Fruit fly (Drosophila melanogaster) whole organism, prepupa: ENCODE data around the gene Myo61F.

Experiments
- Blimp-1 ChIP-seq: fragments of 200-800 bp; sonication (Bioruptor generic); optimal IDR thresholded peaks from 3 replicates; lab custom pipeline; 2017; ENCODE audit warnings: missing biosample characterization, missing genetic modification characterization, mild to moderate bottlenecking, moderate library complexity, missing genetic modification reagents
- CG10631 ChIP-seq: fragments of 200-800 bp; sonication (Bioruptor generic); optimal IDR thresholded peaks from 2 replicates; lab custom pipeline; 2016; ENCODE audit warnings: missing biosample characterization, missing genetic modification characterization
- CG11294 ChIP-seq: fragments of 200-800 bp; sonication (Bioruptor generic); IDR thresholded peaks from 2 replicates; pipeline ENCODE4 v1.3.6; 2022; ENCODE audit warnings: missing biosample characterization, missing genetic modification characterization
- CG11762 ChIP-seq: fragments of 200-800 bp; sonication (Bioruptor generic); optimal IDR thresholded peaks from 3 replicates; lab custom pipeline; 2016; ENCODE audit warnings: missing biosample characterization, missing genetic modification characterization; ENCODE audit not compliant: insufficient read depth
- CG15336 ChIP-seq: fragments of 200-800 bp; sonication (Bioruptor generic); IDR thresholded peaks from 2 replicates; pipeline ENCODE4 v1.3.6; 2022; ENCODE audit warnings: missing biosample characterization, missing genetic modification characterization
- CG1621 ChIP-seq: fragments of 200-800 bp; sonication (Bioruptor generic); optimal IDR thresholded peaks from 3 replicates; lab custom pipeline; 2018; ENCODE audit warnings: missing biosample characterization, mild to moderate bottlenecking, missing genetic modification characterization
- CG16779 ChIP-seq: fragments of 200-800 bp; sonication (Bioruptor generic); optimal IDR thresholded peaks from 3 replicates; lab custom pipeline; 2017; ENCODE audit warnings: missing biosample characterization, mild to moderate bottlenecking, missing genetic modification characterization
- CG3032 ChIP-seq: fragments of 200-800 bp; optimal IDR thresholded peaks from 2 replicates; lab custom pipeline; 2019; ENCODE audit warnings: missing biosample characterization, mild to moderate bottlenecking, missing genetic modification characterization, moderate library complexity
- CG31627 ChIP-seq: fragments of 200-800 bp; sonication (Bioruptor generic); optimal IDR thresholded peaks from 3 replicates; lab custom pipeline; 2016; ENCODE audit warnings: missing biosample characterization, missing genetic modification characterization
- CG32006 ChIP-seq: fragments of 200-800 bp; sonication (Bioruptor generic); optimal IDR thresholded peaks from 3 replicates; lab custom pipeline; 2017; ENCODE audit warnings: missing biosample characterization, mild to moderate bottlenecking, missing genetic modification characterization
- CG34406 ChIP-seq: fragments of 200-800 bp; sonication (Bioruptor generic); optimal IDR thresholded peaks from 3 replicates; lab custom pipeline; 2016; ENCODE audit warnings: missing biosample characterization, missing genetic modification characterization
- CG3919 ChIP-seq: fragments of 200-800 bp; sonication (Bioruptor generic); optimal IDR thresholded peaks from 3 replicates; lab custom pipeline; 2016; ENCODE audit warnings: missing biosample characterization, missing genetic modification characterization
- CG4318 ChIP-seq: fragments of 200-800 bp; sonication (Bioruptor generic); optimal IDR thresholded peaks from 3 replicates; lab custom pipeline; 2017; ENCODE audit warnings: missing biosample characterization, mild to moderate bottlenecking, missing genetic modification characterization
- CG6163 ChIP-seq: fragments of 200-800 bp; sonication (Bioruptor generic); IDR thresholded peaks from 3 replicates; pipeline ENCODE4 v1.3.6; 2022; ENCODE audit warnings: missing biosample characterization, missing genetic modification characterization
- CG6276 ChIP-seq: fragments of 200-800 bp; sonication (Bioruptor generic); optimal IDR thresholded peaks from 2 replicates; lab custom pipeline; 2017; ENCODE audit warnings: missing biosample characterization, mild to moderate bottlenecking, missing genetic modification characterization
- CG6792 ChIP-seq: fragments of 200-800 bp; sonication (Bioruptor generic); optimal IDR thresholded peaks from 3 replicates; lab custom pipeline; 2016; ENCODE audit warnings: missing biosample characterization, missing genetic modification characterization
- CG7368 ChIP-seq: fragments of 200-800 bp; sonication (Bioruptor generic); optimal IDR thresholded peaks from 3 replicates; lab custom pipeline; 2016; ENCODE audit warnings: missing biosample characterization, missing genetic modification characterization
- CG8119 ChIP-seq: fragments of 200-800 bp; sonication (Bioruptor generic); IDR thresholded peaks from 3 replicates; pipeline ENCODE4 v1.3.6; 2022; ENCODE audit warnings: missing biosample characterization, missing genetic modification characterization
- CG8632 ChIP-seq: fragments of 200-800 bp; sonication (Bioruptor generic); optimal IDR thresholded peaks from 3 replicates; lab custom pipeline; 2016; ENCODE audit warnings: missing biosample characterization, missing genetic modification characterization
- CG9139 ChIP-seq: fragments of 200-800 bp; sonication (Bioruptor generic); optimal IDR thresholded peaks from 3 replicates; lab custom pipeline; 2017; ENCODE audit warnings: missing biosample characterization, mild to moderate bottlenecking, missing genetic modification characterization
- Eip75B ChIP-seq: fragments of 200-800 bp; sonication (Bioruptor generic); optimal IDR thresholded peaks from 3 replicates; lab custom pipeline; 2016; ENCODE audit warnings: missing biosample characterization, missing genetic modification characterization
- Eip78C ChIP-seq: fragments of 200-800 bp; sonication (Bioruptor generic); peaks from one replicate; lab custom pipeline; 2016; ENCODE audit warnings: missing biosample characterization, missing genetic modification characterization
- Eip93F ChIP-seq: fragments of 200-800 bp; sonication (Bioruptor generic); optimal IDR thresholded peaks from 2 replicates; lab custom pipeline; 2016; ENCODE audit warnings: missing biosample characterization, mild to moderate bottlenecking, missing genetic modification characterization
- Ets21C ChIP-seq: fragments of 200-800 bp; sonication (Bioruptor generic); optimal IDR thresholded peaks from 3 replicates; lab custom pipeline; 2016; ENCODE audit warnings: missing biosample characterization, missing genetic modification characterization
- Ets96B ChIP-seq: fragments of 200-800 bp; optimal IDR thresholded peaks from 2 replicates; lab custom pipeline; 2019; ENCODE audit warnings: missing biosample characterization, mild to moderate bottlenecking, missing genetic modification characterization, moderate library complexity
- Gug ChIP-seq: fragments of 200-800 bp; sonication (Bioruptor generic); IDR thresholded peaks from 2 replicates; pipeline ENCODE4 v1.3.6; 2022; ENCODE audit warnings: missing biosample characterization, missing genetic modification characterization
- Hr38 ChIP-seq: sonication (Bioruptor generic); optimal IDR thresholded peaks from 2 replicates; lab custom pipeline; 2016; ENCODE audit warnings: missing biosample characterization, missing genetic modification characterization
- Hr39 ChIP-seq: fragments of 200-800 bp; sonication (Bioruptor generic); optimal IDR thresholded peaks from 2 replicates; lab custom pipeline; 2016; ENCODE audit warnings: missing biosample characterization, missing genetic modification characterization
- Hr4 ChIP-seq: fragments of 200-800 bp; sonication (Bioruptor generic); optimal IDR thresholded peaks from 3 replicates; lab custom pipeline; 2016; ENCODE audit warnings: missing biosample characterization, missing genetic modification characterization
- Lpt ChIP-seq: fragments of 200-800 bp; sonication (Bioruptor generic); optimal IDR thresholded peaks from 3 replicates; lab custom pipeline; 2016; ENCODE audit warnings: missing biosample characterization, missing genetic modification characterization
- OdsH ChIP-seq: fragments of 200-800 bp; sonication (Bioruptor generic); optimal IDR thresholded peaks from 3 replicates; lab custom pipeline; 2016; ENCODE audit warnings: missing biosample characterization, missing genetic modification characterization
- Sox102F ChIP-seq: fragments of 200-800 bp; sonication (Bioruptor generic); optimal IDR thresholded peaks from 2 replicates; lab custom pipeline; 2016; ENCODE audit warnings: missing biosample characterization, mild to moderate bottlenecking, missing genetic modification characterization
- Sox14 ChIP-seq: fragments of 200-800 bp; sonication (Bioruptor generic); optimal IDR thresholded peaks from 3 replicates; lab custom pipeline; 2016; ENCODE audit warnings: missing biosample characterization, missing genetic modification characterization
- Sox15 ChIP-seq: fragments of 200-800 bp; sonication (Bioruptor generic); optimal IDR thresholded peaks from 3 replicates; lab custom pipeline; 2016; ENCODE audit warnings: missing biosample characterization, missing genetic modification characterization
- achi ChIP-seq: fragments of 200-800 bp; sonication (Bioruptor generic); optimal IDR thresholded peaks from 3 replicates; lab custom pipeline; 2016; ENCODE audit warnings: missing biosample characterization, missing genetic modification characterization
- acj6 ChIP-seq: fragments of 200-800 bp; sonication (Bioruptor generic); optimal IDR thresholded peaks from 3 replicates; lab custom pipeline; 2016; ENCODE audit warnings: missing biosample characterization, missing genetic modification characterization
- cyc ChIP-seq: fragments of 200-800 bp; sonication (Bioruptor generic); optimal IDR thresholded peaks from 3 replicates; lab custom pipeline; 2016; ENCODE audit warnings: missing biosample characterization, missing genetic modification characterization
- dac ChIP-seq: fragments of 200-800 bp; sonication (Bioruptor generic); optimal IDR thresholded peaks from 2 replicates; lab custom pipeline; 2017; ENCODE audit warnings: missing biosample characterization, mild to moderate bottlenecking, missing genetic modification characterization
- dsx ChIP-seq: fragments of 200-800 bp; optimal IDR thresholded peaks from 3 replicates; lab custom pipeline; 2019; ENCODE audit warnings: missing biosample characterization, mild to moderate bottlenecking, missing genetic modification characterization, moderate library complexity; ENCODE audit not compliant: poor library complexity, severe bottlenecking
- fd59A ChIP-seq: fragments of 200-800 bp; sonication (Bioruptor generic); optimal IDR thresholded peaks from 2 replicates; lab custom pipeline; 2017; ENCODE audit warnings: missing biosample characterization, mild to moderate bottlenecking, missing genetic modification characterization, missing genetic modification reagents
- fd85E ChIP-seq: fragments of 200-800 bp; sonication (Bioruptor generic); optimal IDR thresholded peaks from 3 replicates; lab custom pipeline; 2016; ENCODE audit warnings: missing biosample characterization, missing genetic modification characterization
- fkh ChIP-seq: fragments of 200-800 bp; sonication (Bioruptor generic); optimal IDR thresholded peaks from 3 replicates; lab custom pipeline; 2017; ENCODE audit warnings: missing biosample characterization, mild to moderate bottlenecking, missing genetic modification characterization, moderate library complexity
- lz ChIP-seq: fragments of 200-800 bp; sonication (Bioruptor generic); optimal IDR thresholded peaks from 3 replicates; lab custom pipeline; 2016; ENCODE audit warnings: missing biosample characterization, missing genetic modification characterization
- salr ChIP-seq, 2 experiments: fragments of 200-800 bp; sonication (Bioruptor generic); optimal IDR thresholded peaks; 3 replicates each; lab custom pipeline; 2016 to 2018; ENCODE audit warnings: missing biosample characterization in 2 of 2, missing genetic modification characterization in 2 of 2, mild to moderate bottlenecking in 1 of 2
- spab ChIP-seq: fragments of 200-800 bp; sonication (Bioruptor generic); optimal IDR thresholded peaks from 2 replicates; lab custom pipeline; 2017; ENCODE audit warnings: missing biosample characterization, mild to moderate bottlenecking, missing genetic modification characterization, missing genetic modification reagents
- ss ChIP-seq, 2 experiments: fragments of 200-800 bp; sonication (Bioruptor generic); optimal IDR thresholded peaks; 2 replicates in 1 of 2; 3 replicates in 1 of 2; lab custom pipeline; 2017 to 2018; ENCODE audit warnings: mild to moderate bottlenecking in 2 of 2, missing biosample characterization in 2 of 2, missing genetic modification characterization in 2 of 2, moderate library complexity in 1 of 2
- svp ChIP-seq: fragments of 200-800 bp; sonication (Bioruptor generic); peaks from one replicate; lab custom pipeline; 2016; ENCODE audit warnings: missing biosample characterization, missing genetic modification characterization
- topi ChIP-seq: fragments of 200-800 bp; sonication (Bioruptor generic); optimal IDR thresholded peaks from 3 replicates; lab custom pipeline; 2016; ENCODE audit warnings: missing biosample characterization, missing genetic modification characterization

The Myo61F gene

DNA sequence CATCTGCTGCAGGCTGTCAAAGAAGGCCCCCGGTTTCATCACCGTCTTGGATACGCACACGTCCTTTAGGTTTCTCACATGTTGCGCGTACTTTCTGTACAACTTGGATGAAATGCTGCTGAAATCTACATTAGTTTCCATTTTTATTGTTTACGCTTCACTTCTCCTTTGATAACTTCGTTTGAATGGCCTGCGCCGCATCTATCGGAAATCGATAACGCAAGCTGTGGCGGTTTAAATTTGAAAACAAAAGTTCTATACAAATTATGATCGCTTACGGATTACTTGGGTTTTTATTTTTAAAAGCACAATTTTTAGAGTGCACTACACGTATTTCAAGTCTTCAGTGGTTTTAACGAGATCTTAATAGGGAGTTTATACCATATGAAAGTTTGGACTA lies 14.7 kb downstream of the Myo61F start, which contains the start of gene msd5:
Gene msd5 (minus strand): TSS at position 174 of the 400 bp plus-strand sequence.
- no peak for TF ChIP-seq achi (GFP tag; lab: Kevin White, UChicago)

DNA sequence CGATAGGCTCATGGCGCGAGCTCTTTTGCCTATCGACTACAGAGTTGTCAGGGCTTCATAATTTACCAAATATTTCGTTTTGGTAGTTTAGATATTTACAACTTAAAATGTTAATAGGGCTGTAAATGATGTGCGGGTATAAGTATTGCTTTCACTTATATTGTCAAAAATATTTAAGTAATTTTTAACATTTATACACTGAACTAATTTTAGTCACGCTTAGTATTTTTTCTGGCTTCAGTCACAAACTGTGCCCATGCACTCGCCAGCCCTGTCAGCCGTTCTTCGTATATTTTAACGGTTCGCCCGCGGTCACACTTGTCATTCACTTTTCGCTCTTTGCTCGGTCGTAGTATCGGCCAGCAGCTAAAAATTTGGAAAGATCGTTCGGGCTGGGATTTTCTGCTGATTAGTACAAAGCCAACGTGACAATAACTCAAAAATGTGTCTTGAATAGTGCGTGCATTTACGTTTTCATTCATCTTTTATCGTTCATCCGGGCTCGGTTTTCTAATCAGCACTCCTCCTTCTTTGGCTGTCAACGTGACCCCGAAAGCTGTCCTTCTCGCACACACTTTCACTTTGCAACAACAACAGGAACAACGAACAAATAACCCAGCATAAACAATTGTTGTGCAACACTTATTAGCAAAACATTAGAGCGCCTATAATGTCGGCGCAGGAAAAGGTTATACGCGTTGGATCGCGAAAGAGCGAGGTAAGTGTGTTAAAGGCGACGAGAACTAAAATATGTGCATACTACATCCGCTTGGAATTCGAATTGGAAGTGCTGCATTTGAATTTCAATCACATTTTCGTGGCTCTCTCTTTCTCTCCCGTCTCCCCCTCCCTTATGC lies 16.5 kb downstream of the Myo61F start, which contains the start of the genes Hmbs and CG2211:
Gene Hmbs (plus strand): TSS at position 319 of the 857 bp plus-strand sequence.
Gene CG2211 (minus strand): TSS at position 789 of the 857 bp plus-strand sequence.
- TF ChIP-seq OdsH, result no peak
- TF ChIP-seq Hr39 (GFP tag; lab: Kevin White, UChicago), result peak; percentile 87
- TF ChIP-seq Sox14, result peak; percentile 92
- TF ChIP-seq CG8119 (GFP tag; lab: Robert Waterston, UW), result peak; percentile 58; the same call in 2 of the 3 replicates
- TF ChIP-seq fkh (GFP tag; lab: Kevin White, UChicago), result peak; percentile 22
- peak; percentile 83 for TF ChIP-seq CG3032 (tag; lab: Kevin White, UChicago)
- TF ChIP-seq lz (GFP tag; lab: Kevin White, UChicago), result peak; percentile 72
- peak; percentile 58 for TF ChIP-seq Lpt (GFP tag; lab: Kevin White, UChicago)
- peak; percentile 59 for TF ChIP-seq CG7368 (GFP tag; lab: Kevin White, UChicago)
- no peak for TF ChIP-seq CG9139 (GFP tag; lab: Kevin White, UChicago)
- TF ChIP-seq Gug (GFP tag; lab: Robert Waterston, UW), result peak; percentile 64
- TF ChIP-seq CG1621 (tag; lab: Kevin White, UChicago), result peak; percentile 48
- no peak for TF ChIP-seq Eip93F (GFP tag; lab: Kevin White, UChicago)
- peak; percentile 64 for TF ChIP-seq Ets21C (GFP tag; lab: Kevin White, UChicago)
- TF ChIP-seq CG8632 (GFP tag; lab: Kevin White, UChicago), result no peak
- no peak for TF ChIP-seq CG4318 (GFP tag; lab: Kevin White, UChicago)
- TF ChIP-seq CG6792 (GFP tag; lab: Kevin White, UChicago), result peak; percentile 69
- TF ChIP-seq acj6 (GFP tag; lab: Kevin White, UChicago), result no peak
- TF ChIP-seq ss (GFP tag; optimal IDR thresholded peaks at IDR 0.05; lab: Kevin White, UChicago), result no peak
- TF ChIP-seq CG31627, result peak; percentile 89
- peak; percentile 65 for TF ChIP-seq CG15336 (GFP tag; lab: Robert Waterston, UW)
- peak; percentile 58 for TF ChIP-seq Sox15 (GFP tag; lab: Kevin White, UChicago)
- no peak for TF ChIP-seq Hr4 (GFP tag; lab: Kevin White, UChicago)
- peak; percentile 92 for TF ChIP-seq Eip78C (GFP tag; lab: Kevin White, UChicago)
- peak; percentile 95 for TF ChIP-seq Blimp-1 (GFP tag; lab: Kevin White, UChicago)
- no peak for TF ChIP-seq spab (GFP tag; lab: Kevin White, UChicago)
- peak; percentile 71 for TF ChIP-seq dsx
- TF ChIP-seq fd85E (GFP tag; lab: Kevin White, UChicago), result peak; percentile 16
- no peak for TF ChIP-seq svp (GFP tag; lab: Kevin White, UChicago)
- TF ChIP-seq achi (GFP tag; lab: Kevin White, UChicago), result peak; percentile 77
- TF ChIP-seq CG11294 (GFP tag; lab: Robert Waterston, UW), result peak; percentile 58; the same call in 1 of the 2 replicates
- TF ChIP-seq CG6163, result peak; percentile 81
- no peak for TF ChIP-seq CG32006 (GFP tag; lab: Kevin White, UChicago)
- peak; percentile 34 for TF ChIP-seq dac (GFP tag; lab: Kevin White, UChicago)
- TF ChIP-seq cyc, result peak; percentile 85
- TF ChIP-seq CG3919, result peak; percentile 83
- TF ChIP-seq Ets96B (tag; lab: Kevin White, UChicago), result peak; percentile 81
- TF ChIP-seq CG10631, result peak; percentile 76
- TF ChIP-seq CG16779 (tag; lab: Kevin White, UChicago), result peak; percentile 15
- no peak for TF ChIP-seq CG34406 (GFP tag; lab: Kevin White, UChicago)
- TF ChIP-seq salr (GFP tag; optimal IDR thresholded peaks at IDR 0.05; lab: Kevin White, UChicago), result peak in 1 of 2 experiments; percentile 38
- TF ChIP-seq Sox102F, result no peak
- TF ChIP-seq CG6276 (GFP tag; lab: Kevin White, UChicago), result no peak
- TF ChIP-seq fd59A (GFP tag; lab: Kevin White, UChicago), result peak; percentile 37
- TF ChIP-seq Hr38 (GFP tag; lab: Kevin White, UChicago), result peak; percentile 57
- no peak for TF ChIP-seq Eip75B (GFP tag; lab: Kevin White, UChicago)
- TF ChIP-seq topi (GFP tag; lab: Kevin White, UChicago), result peak; percentile 80
- TF ChIP-seq CG11762, result no peak
